Fruit fly (Drosophila melanogaster): ENCODE results near the gene Klp98A.

Gene Klp98A

dm6 chr3R:27569706-27570105, 10.8 kb upstream of the Klp98A start (continued):
- TF ChIP-seq CG13894 (tag; optimal IDR thresholded peaks at IDR 0.05) (no peak), kay (GFP tag; optimal IDR thresholded peaks at IDR 0.05) (peak; percentile 83), nerfin-2 (GFP tag; IDR thresholded peaks at IDR 0.05; ENCODE audit: partially characterized antibody) (no peak), sug (tag; optimal IDR thresholded peaks at IDR 0.05) (peak; percentile 83), Dll (GFP tag; IDR thresholded peaks at IDR 0.05; ENCODE audit: partially characterized antibody) (no peak), jigr1 (GFP tag; IDR thresholded peaks at IDR 0.05) (peak; percentile 65; the same call in 2 of the 3 replicates), Hr51 (GFP tag; optimal IDR thresholded peaks at IDR 0.05) (peak in 1 of 2 experiments; percentile 62), Tbp (GFP tag; optimal IDR thresholded peaks at IDR 0.05) (no peak), CG4328 (GFP tag; optimal IDR thresholded peaks at IDR 0.05) (peak; percentile 78), insv (GFP tag; optimal IDR thresholded peaks at IDR 0.05) (no peak), CG10267 (tag; optimal IDR thresholded peaks at IDR 0.05) (peak; percentile 74)

DNA sequence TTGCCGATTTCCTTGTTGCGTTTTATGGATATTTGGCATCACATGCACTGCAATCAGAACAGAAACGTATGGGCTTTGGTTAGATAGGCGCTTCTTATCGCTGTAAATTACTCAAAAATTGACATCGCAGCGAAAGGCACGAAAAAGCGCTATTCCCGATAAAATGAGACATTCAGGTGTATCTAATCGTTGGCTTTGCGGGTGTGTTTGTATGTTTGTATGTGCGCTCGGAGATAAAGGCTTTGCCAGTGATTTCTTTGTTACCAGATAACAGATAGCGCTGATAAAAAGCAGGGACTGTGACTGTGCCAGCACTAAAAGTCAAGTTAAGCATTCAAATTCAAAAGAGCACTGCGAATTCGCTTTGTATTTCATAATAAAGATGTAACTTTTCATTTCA, 9.6 kb upstream of the Klp98A start:
- no peak for TF ChIP-seq fd64A (GFP tag; optimal IDR thresholded peaks at IDR 0.05)
- peak; percentile 41 for TF ChIP-seq sug (tag; optimal IDR thresholded peaks at IDR 0.05)
- 0 out of 3 replicates have a peak, but pooled peaks have one; percentile 28 for TF ChIP-seq ken (GFP tag; IDR thresholded peaks at IDR 0.05)
- no peak for TF ChIP-seq Antp (GFP tag; optimal IDR thresholded peaks at IDR 0.05)
- peak; percentile 70 for TF ChIP-seq mirr (GFP tag; optimal IDR thresholded peaks at IDR 0.05)
- peak; percentile 46 for TF ChIP-seq grn (GFP tag; optimal IDR thresholded peaks at IDR 0.05)
- TF ChIP-seq CG2120 (GFP tag; optimal IDR thresholded peaks at IDR 0.05), result no peak
- no peak for TF ChIP-seq luna (GFP tag; optimal IDR thresholded peaks at IDR 0.05)
- TF ChIP-seq CG12391 (tag; optimal IDR thresholded peaks at IDR 0.05), result no peak
- 0 out of 3 replicates have a peak, but pooled peaks have one; percentile 12 for TF ChIP-seq so (GFP tag; IDR thresholded peaks at IDR 0.05)
- peak; percentile 42 for TF ChIP-seq CG34376 (GFP tag; optimal IDR thresholded peaks at IDR 0.05)
- no peak for TF ChIP-seq CrebB (tag; optimal IDR thresholded peaks at IDR 0.05)
- TF ChIP-seq ci (GFP tag; IDR thresholded peaks at IDR 0.05), result 0 out of 3 replicates have a peak, but pooled peaks have one; percentile 21
- TF ChIP-seq CG9876 (GFP tag; optimal IDR thresholded peaks at IDR 0.05), result no peak
- no peak for TF ChIP-seq MTF-1 (GFP tag; optimal IDR thresholded peaks at IDR 0.05; ENCODE audit: borderline replicate concordance)
- TF ChIP-seq exex (tag; optimal IDR thresholded peaks at IDR 0.05), result peak; percentile 70
- TF ChIP-seq Pdp1 (GFP tag; optimal IDR thresholded peaks at IDR 0.05), result no peak
- TF ChIP-seq GATAe (GFP tag; conservative IDR thresholded peaks at IDR 0.05), result peak; percentile 76

dm6 chr3R:27561114-27561513, 2.2 kb upstream of the Klp98A start, which contains the start of gene CG5646:
TSS of gene CG5646 (minus strand) at chr3R:27561319.
- TF ChIP-seq ato (GFP tag; IDR thresholded peaks at IDR 0.05; ENCODE audit: partially characterized antibody) (no peak), CG30020 (tag; optimal IDR thresholded peaks at IDR 0.05) (no peak), E2f2 (GFP tag; IDR thresholded peaks at IDR 0.05) (peak; percentile 86), row (GFP tag; IDR thresholded peaks at IDR 0.05) (no peak), MBD-R2 (GFP tag; IDR thresholded peaks at IDR 0.05) (peak; percentile 32; the same call in 1 of the 2 replicates), kah (GFP tag; optimal IDR thresholded peaks at IDR 0.05) (no peak), Dp (GFP tag; optimal IDR thresholded peaks at IDR 0.05) (peak; percentile 72), Dad (GFP tag; optimal IDR thresholded peaks at IDR 0.05) (no peak), CG4854 (GFP tag; optimal IDR thresholded peaks at IDR 0.05) (no peak), pzg (GFP tag; optimal IDR thresholded peaks at IDR 0.05) (peak; percentile 14), CG18011 (GFP tag; optimal IDR thresholded peaks at IDR 0.05) (peak; percentile 96), Trl (optimal IDR thresholded peaks at IDR 0.05) (no peak), Trl (GFP tag; optimal IDR thresholded peaks at IDR 0.05) (no peak), Bgb (GFP tag; IDR thresholded peaks at IDR 0.05; ENCODE audit: partially characterized antibody) (peak; percentile 9; the same call in 1 of the 2 replicates), nerfin-2 (GFP tag; IDR thresholded peaks at IDR 0.05; ENCODE audit: partially characterized antibody) (peak; percentile 20; the same call in 1 of the 2 replicates), Lhr (GFP tag; optimal IDR thresholded peaks at IDR 0.05) (no peak), tio (GFP tag; optimal IDR thresholded peaks at IDR 0.05) (no peak), H15 (GFP tag; IDR thresholded peaks at IDR 0.05) (0 out of 3 replicates have a peak, but pooled peaks have one; percentile 9), CG12155 (GFP tag; optimal IDR thresholded peaks at IDR 0.05) (no peak), pho (GFP tag; optimal IDR thresholded peaks at IDR 0.05) (no peak), Atf6 (GFP tag; IDR thresholded peaks at IDR 0.05) (no peak), CG16813 (GFP tag; IDR thresholded peaks at IDR 0.05; ENCODE audit: partially characterized antibody) (no peak)
